Fruit fly (Drosophila melanogaster) whole organism, embryonic: ENCODE measurements around the gene CG3999.

Experiments
- Atf6 ChIP-seq: fragments of 200-800 bp; sonication (Bioruptor generic); IDR thresholded peaks from 2 replicates; pipeline ENCODE4 v1.3.6; 2022; ENCODE audit warnings: missing biosample characterization, missing genetic modification characterization
- CG10209 ChIP-seq: fragments of 200-800 bp; sonication (Bioruptor generic); optimal IDR thresholded peaks from 3 replicates; lab custom pipeline; 2017; ENCODE audit warnings: missing biosample characterization, mild to moderate bottlenecking, missing genetic modification characterization, missing genetic modification reagents
- CG10462 ChIP-seq: fragments of 200-800 bp; sonication (Bioruptor generic); optimal IDR thresholded peaks from 2 replicates; lab custom pipeline; 2016; ENCODE audit warnings: missing biosample characterization, missing genetic modification characterization
- CG11085 ChIP-seq: fragments of 200-800 bp; sonication (Bioruptor generic); IDR thresholded peaks from 2 replicates; pipeline ENCODE4 v1.3.6; 2022; ENCODE audit warnings: missing biosample characterization, missing genetic modification characterization
- CG13287 ChIP-seq: fragments of 200-800 bp; sonication (Bioruptor generic); IDR thresholded peaks from 2 replicates; pipeline ENCODE4 v1.3.6; 2022; ENCODE audit warnings: missing biosample characterization, missing genetic modification characterization; ENCODE audit not compliant: partially characterized antibody
- CG13894 ChIP-seq: fragments of 200-800 bp; sonication (Bioruptor generic); optimal IDR thresholded peaks from 3 replicates; lab custom pipeline; 2018; ENCODE audit warnings: missing biosample characterization, mild to moderate bottlenecking, missing genetic modification characterization, moderate library complexity
- CG14667 ChIP-seq: fragments of 200-800 bp; sonication (Bioruptor generic); IDR thresholded peaks from 2 replicates; pipeline ENCODE4 v1.3.6; 2022; ENCODE audit warnings: missing biosample characterization, missing genetic modification characterization
- CG17186 ChIP-seq: fragments of 200-800 bp; sonication (Bioruptor generic); optimal IDR thresholded peaks from 3 replicates; lab custom pipeline; 2017; ENCODE audit warnings: missing biosample characterization, missing genetic modification reagents, missing genetic modification characterization
- CG17361 ChIP-seq: fragments of 200-800 bp; sonication (Bioruptor generic); IDR thresholded peaks from 3 replicates; pipeline ENCODE4 v1.3.6; 2022; ENCODE audit warnings: missing biosample characterization, missing genetic modification characterization
- CG17385 ChIP-seq: fragments of 200-800 bp; sonication (Bioruptor generic); optimal IDR thresholded peaks from 3 replicates; lab custom pipeline; 2018; ENCODE audit warnings: missing biosample characterization, mild to moderate bottlenecking, missing genetic modification characterization
- CG4404 ChIP-seq: fragments of 200-800 bp; sonication (Bioruptor generic); IDR thresholded peaks from 2 replicates; pipeline ENCODE4 v1.3.6; 2022; ENCODE audit warnings: missing biosample characterization, missing genetic modification characterization
- CG4854 ChIP-seq: fragments of 200-800 bp; sonication (Bioruptor generic); optimal IDR thresholded peaks from 2 replicates; lab custom pipeline; 2016; ENCODE audit warnings: missing biosample characterization, missing genetic modification characterization, inconsistent platforms
- CG5180 ChIP-seq: fragments of 200-800 bp; sonication (Bioruptor generic); optimal IDR thresholded peaks from 3 replicates; lab custom pipeline; 2017; ENCODE audit warnings: missing biosample characterization, missing genetic modification characterization, mild to moderate bottlenecking, moderate library complexity, missing genetic modification reagents
- CG8290 ChIP-seq, 3 experiments: fragments of 200-800 bp; sonication (Bioruptor generic); optimal IDR thresholded peaks; 2 replicates each; lab custom pipeline; 2016 to 2019; ENCODE audit warnings: missing biosample characterization in 3 of 3, missing genetic modification characterization in 3 of 3, mild to moderate bottlenecking in 2 of 3, moderate library complexity in 1 of 3
- CG9215 ChIP-seq: fragments of 200-800 bp; sonication (Bioruptor generic); IDR thresholded peaks from 2 replicates; pipeline ENCODE4 v1.3.6; 2022; ENCODE audit warnings: missing biosample characterization, missing genetic modification characterization
- CoRest ChIP-seq: fragments of 200-800 bp; sonication (Bioruptor generic); optimal IDR thresholded peaks from 3 replicates; lab custom pipeline; 2018; ENCODE audit warnings: missing biosample characterization, mild to moderate bottlenecking, missing genetic modification characterization, moderate library complexity
- Dek ChIP-seq: fragments of 200-800 bp; sonication (Bioruptor generic); optimal IDR thresholded peaks from 3 replicates; lab custom pipeline; 2019; ENCODE audit warnings: missing biosample characterization, mild to moderate bottlenecking, missing genetic modification characterization, moderate library complexity
- E2f2 ChIP-seq: fragments of 200-800 bp; sonication (Bioruptor generic); IDR thresholded peaks from 2 replicates; pipeline ENCODE4 v1.3.6; 2022; ENCODE audit warnings: missing biosample characterization, missing genetic modification characterization
- H15 ChIP-seq: fragments of 200-800 bp; sonication (Bioruptor generic); IDR thresholded peaks from 3 replicates; pipeline ENCODE4 v1.3.6; 2022; ENCODE audit warnings: missing biosample characterization, missing genetic modification characterization
- H2.0 ChIP-seq: fragments of 200-800 bp; sonication (Bioruptor generic); IDR thresholded peaks from 2 replicates; pipeline ENCODE4 v1.3.6; 2022; ENCODE audit warnings: missing biosample characterization, missing genetic modification characterization
- HmgZ ChIP-seq: fragments of 200-800 bp; sonication (Bioruptor generic); optimal IDR thresholded peaks from 2 replicates; lab custom pipeline; 2018; ENCODE audit warnings: missing biosample characterization, mild to moderate bottlenecking, missing genetic modification characterization
- NFAT ChIP-seq: fragments of 200-800 bp; sonication (Bioruptor generic); IDR thresholded peaks from 2 replicates; pipeline ENCODE4 v1.3.6; 2022; ENCODE audit warnings: missing biosample characterization, missing genetic modification characterization
- Oli ChIP-seq: fragments of 200-800 bp; sonication (Bioruptor generic); optimal IDR thresholded peaks from 2 replicates; lab custom pipeline; 2018; ENCODE audit warnings: missing biosample characterization, mild to moderate bottlenecking, missing genetic modification characterization, moderate library complexity
- PHDP ChIP-seq: fragments of 200-800 bp; sonication (Bioruptor generic); optimal IDR thresholded peaks from 3 replicates; lab custom pipeline; 2018; ENCODE audit warnings: missing biosample characterization, mild to moderate bottlenecking, missing genetic modification characterization, moderate library complexity
- Pdp1 ChIP-seq, 2 experiments: fragments of 200-800 bp; sonication (Bioruptor generic); optimal IDR thresholded peaks; 3 replicates each; lab custom pipeline; 2016; ENCODE audit warnings: missing biosample characterization in 2 of 2, missing genetic modification characterization in 2 of 2, mild to moderate bottlenecking in 1 of 2, moderate library complexity in 1 of 2
- Rx ChIP-seq: fragments of 200-800 bp; sonication (Bioruptor generic); IDR thresholded peaks from 2 replicates; pipeline ENCODE4 v1.3.6; 2022; ENCODE audit warnings: missing biosample characterization, missing genetic modification characterization
- Sox102F ChIP-seq: fragments of 200-800 bp; sonication (Bioruptor generic); optimal IDR thresholded peaks from 2 replicates; lab custom pipeline; 2018; ENCODE audit warnings: missing biosample characterization, mild to moderate bottlenecking, missing genetic modification characterization, moderate library complexity
- Stat92E ChIP-seq, 3 experiments: fragments of >200 bp in 2 of 3; fragments of 200-800 bp in 1 of 3; sonication (Bioruptor generic) in 1 of 3; optimal IDR thresholded peaks; 2 replicates each; lab custom pipeline; 2017 to 2019; ENCODE audit warnings: missing biosample characterization in 3 of 3, missing genetic modification characterization in 3 of 3, mild to moderate bottlenecking in 1 of 3, moderate library complexity in 1 of 3
- ato ChIP-seq: fragments of 200-800 bp; sonication (Bioruptor generic); IDR thresholded peaks from 2 replicates; pipeline ENCODE4 v1.3.6; 2022; ENCODE audit warnings: missing biosample characterization, missing genetic modification characterization; ENCODE audit not compliant: partially characterized antibody
- bsh ChIP-seq, 2 experiments: fragments of 200-800 bp; sonication (Bioruptor generic); optimal IDR thresholded peaks; 2 replicates each; lab custom pipeline; 2017 to 2018; ENCODE audit warnings: mild to moderate bottlenecking in 2 of 2, missing biosample characterization in 2 of 2, missing genetic modification characterization in 2 of 2, moderate library complexity in 1 of 2
- caup ChIP-seq: fragments of 200-800 bp; sonication (Bioruptor generic); optimal IDR thresholded peaks from 3 replicates; lab custom pipeline; 2017; ENCODE audit warnings: missing biosample characterization, mild to moderate bottlenecking, missing genetic modification characterization, moderate library complexity; ENCODE audit not compliant: severe bottlenecking
- da ChIP-seq: fragments of 200-800 bp; sonication (Bioruptor generic); optimal IDR thresholded peaks from 2 replicates; lab custom pipeline; 2016; ENCODE audit warnings: missing biosample characterization, missing genetic modification characterization
- disco-r ChIP-seq: fragments of 200-800 bp; sonication (Bioruptor generic); optimal IDR thresholded peaks from 2 replicates; lab custom pipeline; 2016; ENCODE audit warnings: missing biosample characterization, missing genetic modification characterization
- dmrt99B ChIP-seq: fragments of 200-800 bp; sonication (Bioruptor generic); optimal IDR thresholded peaks from 2 replicates; lab custom pipeline; 2018; ENCODE audit warnings: missing biosample characterization, mild to moderate bottlenecking, missing genetic modification characterization, moderate library complexity
- eyg ChIP-seq: fragments of 200-800 bp; sonication (Bioruptor generic); optimal IDR thresholded peaks from 3 replicates; lab custom pipeline; 2016; ENCODE audit warnings: missing biosample characterization, missing genetic modification characterization
- grau ChIP-seq: fragments of 200-800 bp; optimal IDR thresholded peaks from 3 replicates; lab custom pipeline; 2019; ENCODE audit warnings: missing biosample characterization, mild to moderate bottlenecking, missing genetic modification characterization, moderate library complexity
- lab ChIP-seq: fragments of 200-800 bp; sonication (Bioruptor generic); optimal IDR thresholded peaks from 3 replicates; lab custom pipeline; 2017; ENCODE audit warnings: missing biosample characterization, missing genetic modification characterization, mild to moderate bottlenecking, moderate library complexity, missing genetic modification reagents
- lmd ChIP-seq: fragments of 200-800 bp; sonication (Bioruptor generic); IDR thresholded peaks from 2 replicates; pipeline ENCODE4 v1.3.6; 2022; ENCODE audit warnings: missing biosample characterization, missing genetic modification characterization
- lov ChIP-seq, 2 experiments: fragments of 200-800 bp in 1 of 2; fragments of >200 bp in 1 of 2; sonication (Bioruptor generic) in 1 of 2; IDR thresholded peaks in 1 of 2; optimal IDR thresholded peaks in 1 of 2; 2 replicates in 1 of 2; 3 replicates in 1 of 2; pipeline versions ENCODE4 v1.3.6 to Lab custom; 2017 to 2022; ENCODE audit warnings: missing biosample characterization in 1 of 2, missing genetic modification characterization in 1 of 2
- run ChIP-seq: fragments of 200-800 bp; sonication (Bioruptor generic); optimal IDR thresholded peaks from 3 replicates; lab custom pipeline; 2018; ENCODE audit warnings: missing biosample characterization, mild to moderate bottlenecking, missing genetic modification characterization
- sd ChIP-seq: fragments of 200-800 bp; sonication (Bioruptor generic); optimal IDR thresholded peaks from 3 replicates; lab custom pipeline; 2018; ENCODE audit warnings: missing biosample characterization, mild to moderate bottlenecking, missing genetic modification characterization, moderate library complexity
- tgo ChIP-seq: fragments of 200-800 bp; sonication (Bioruptor generic); IDR thresholded peaks from 3 replicates; pipeline ENCODE4 v1.3.6; 2022; ENCODE audit warnings: missing biosample characterization, missing genetic modification characterization
- tin ChIP-seq: fragments of 200-800 bp; sonication (Bioruptor generic); optimal IDR thresholded peaks from 3 replicates; lab custom pipeline; 2016; ENCODE audit warnings: missing biosample characterization, missing genetic modification characterization
- tup ChIP-seq: fragments of 200-800 bp; sonication (Bioruptor generic); optimal IDR thresholded peaks from 2 replicates; lab custom pipeline; 2016; ENCODE audit warnings: missing biosample characterization, mild to moderate bottlenecking, missing genetic modification characterization, moderate library complexity
- vnd ChIP-seq: fragments of 200-800 bp; sonication (Bioruptor generic); IDR thresholded peaks from 3 replicates; pipeline ENCODE4 v1.3.6; 2022; ENCODE audit warnings: missing biosample characterization, missing genetic modification characterization; ENCODE audit not compliant: partially characterized antibody
- wdn ChIP-seq: fragments of 200-800 bp; sonication (Bioruptor generic); IDR thresholded peaks from 2 replicates; pipeline ENCODE4 v1.3.6; 2022; ENCODE audit warnings: missing biosample characterization, missing genetic modification characterization
- zf30C ChIP-seq: fragments of 200-800 bp; sonication (Bioruptor generic); optimal IDR thresholded peaks from 3 replicates; lab custom pipeline; 2018; ENCODE audit warnings: missing biosample characterization, mild to moderate bottlenecking, missing genetic modification characterization

The CG3999 gene

dm6 chr3R:10265552-10266137 lies 14.3 kb downstream of the CG3999 start (continued):
- TF ChIP-seq Oli (tag; lab: Kevin White, UChicago) (peak; percentile 47), run (no peak), dmrt99B (peak; percentile 52), Dek (peak; percentile 20), CG17361 (GFP tag; lab: Robert Waterston, UW) (peak; percentile 72), CG10209 (GFP tag; lab: Kevin White, UChicago) (peak; percentile 29), zf30C (GFP tag; lab: Kevin White, UChicago) (no peak), vnd (GFP tag; lab: Robert Waterston, UW) (no peak), CG11085 (GFP tag; lab: Robert Waterston, UW) (0 out of 2 replicates have a peak, but pooled peaks have one; percentile 39), wdn (GFP tag; lab: Robert Waterston, UW) (peak; percentile 52), CoRest (peak; percentile 57), CG13894 (tag; lab: Kevin White, UChicago) (peak; percentile 9), ato (no peak), H2.0 (GFP tag; lab: Robert Waterston, UW) (peak; percentile 46), da (GFP tag; lab: Kevin White, UChicago) (no peak), Atf6 (GFP tag; lab: Robert Waterston, UW) (peak; percentile 82), tgo (GFP tag; lab: Robert Waterston, UW) (peak; percentile 62; the same call in 2 of the 3 replicates), CG5180 (peak; percentile 21), CG8290 (GFP tag; optimal IDR thresholded peaks at IDR 0.05; lab: Kevin White, UChicago) (no peak), CG8290 (tag; optimal IDR thresholded peaks at IDR 0.05; lab: Kevin White, UChicago) (peak in 1 of 2 experiments; percentile 78), Rx (0 out of 2 replicates have a peak, but pooled peaks have one; percentile 36), lab (GFP tag; lab: Kevin White, UChicago) (peak; percentile 74), PHDP (tag; lab: Kevin White, UChicago) (peak; percentile 63), lmd (peak; percentile 64; the same call in 1 of the 2 replicates), grau (tag; lab: Kevin White, UChicago) (peak; percentile 90), H15 (GFP tag; lab: Robert Waterston, UW) (peak; percentile 52; the same call in 1 of the 3 replicates), CG17186 (GFP tag; lab: Kevin White, UChicago) (no peak), HmgZ (tag; lab: Kevin White, UChicago) (peak; percentile 55), tup (GFP tag; lab: Kevin White, UChicago) (no peak), Pdp1 (GFP tag; optimal IDR thresholded peaks at IDR 0.05; lab: Kevin White, UChicago) (peak; percentile 41 to 84), CG4404 (peak; percentile 26; the same call in 1 of the 2 replicates), CG4854 (GFP tag; lab: Kevin White, UChicago) (peak; percentile 33), disco-r (GFP tag; lab: Kevin White, UChicago) (peak; percentile 35), NFAT (peak; percentile 62), Sox102F (GFP tag; lab: Kevin White, UChicago) (peak; percentile 44), caup (peak; percentile 39), lov (optimal IDR thresholded peaks at IDR 0.05; lab: Kevin White, UChicago) (no peak), lov (GFP tag; IDR thresholded peaks at IDR 0.05; lab: Robert Waterston, UW) (no peak), CG9215 (GFP tag; lab: Robert Waterston, UW) (peak; percentile 81), E2f2 (peak; percentile 39; the same call in 1 of the 2 replicates), CG13287 (no peak), sd (tag; lab: Kevin White, UChicago) (peak; percentile 41), CG17385 (peak; percentile 43), Stat92E (GFP tag; optimal IDR thresholded peaks at IDR 0.05; lab: Kevin White, UChicago) (no peak), CG10462 (GFP tag; lab: Kevin White, UChicago) (peak; percentile 27), CG14667 (GFP tag; lab: Robert Waterston, UW) (peak; percentile 37; the same call in 1 of the 2 replicates), bsh (GFP tag; optimal IDR thresholded peaks at IDR 0.05; lab: Kevin White, UChicago) (peak in 1 of 2 experiments; percentile 49), tin (peak; percentile 27), eyg (GFP tag; lab: Kevin White, UChicago) (peak; percentile 5)
